Worm (Caenorhabditis elegans): Measurements from ENCODE around the gene F57C2.5.
"Not testable (repeated sequence)": the region's sequence is repeated elsewhere in the genome, so short reads cannot be mapped to it uniquely, and the experiment has no call there.

F57C2.5 gene

DNA sequence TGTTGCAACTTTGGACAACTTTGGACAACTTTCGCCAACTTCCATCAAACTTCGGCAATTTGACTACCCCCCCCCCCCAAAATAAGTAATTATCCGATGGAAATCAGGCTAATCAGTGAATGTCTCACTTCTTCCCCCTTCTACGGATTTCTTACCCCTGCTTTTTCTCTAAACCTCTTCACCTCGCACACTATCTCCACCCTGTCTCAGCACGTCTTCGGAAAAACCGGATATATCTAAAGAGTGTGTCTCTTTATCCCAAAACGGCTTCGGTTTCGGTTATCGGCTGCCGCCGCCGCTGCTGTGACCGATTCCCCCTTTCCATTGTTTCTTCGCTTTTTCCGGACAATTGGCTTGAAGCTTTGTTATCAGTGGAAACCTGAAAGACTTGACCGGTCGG, 39.8 kb upstream of the F57C2.5 start:
- TF ChIP-seq ref-2 (tag; optimal IDR thresholded peaks at IDR 0.05) (peak; percentile 10), dmd-4 (tag; optimal IDR thresholded peaks at IDR 0.05; ENCODE audit: borderline replicate concordance) (no peak), eyg-1 (tag; optimal IDR thresholded peaks at IDR 0.05) (no peak), ceh-24 (tag; optimal IDR thresholded peaks at IDR 0.05) (no peak), odd-2 (tag; optimal IDR thresholded peaks at IDR 0.05) (no peak)

- TF ChIP-seq unc-42 (tag; optimal IDR thresholded peaks at IDR 0.05), result peak; percentile 7
Observed at ce11 chrII:14563766-14564370, 35.8 kb upstream of the F57C2.5 start.

- TF ChIP-seq ceh-34 (tag; optimal IDR thresholded peaks at IDR 0.05) (peak; percentile 76), tbx-7 (tag; optimal IDR thresholded peaks at IDR 0.05) (peak; percentile 67), ceh-2 (tag; optimal IDR thresholded peaks at IDR 0.05) (peak; percentile 65), unc-3 (GFP tag; conservative IDR thresholded peaks at IDR 0.05) (peak; percentile 62; the same call in 1 of the 2 replicates), fax-1 (tag; optimal IDR thresholded peaks at IDR 0.05) (peak; percentile 47), madf-2 (tag; optimal IDR thresholded peaks at IDR 0.05) (peak; percentile 50), unc-42 (tag; optimal IDR thresholded peaks at IDR 0.05) (peak; percentile 89), hlh-8 (tag; optimal IDR thresholded peaks at IDR 0.05) (peak; percentile 78), dve-1 (tag; optimal IDR thresholded peaks at IDR 0.05) (peak; percentile 5), unc-86 (tag; optimal IDR thresholded peaks at IDR 0.05) (peak; percentile 54), pha-2 (tag; optimal IDR thresholded peaks at IDR 0.05) (peak; percentile 15), Y22D7AL.16 (tag; optimal IDR thresholded peaks at IDR 0.05) (peak; percentile 9), nfya-1 (tag; optimal IDR thresholded peaks at IDR 0.05) (peak; percentile 72), ceh-14 (tag; optimal IDR thresholded peaks at IDR 0.05) (peak; percentile 82), tbx-2 (tag; optimal IDR thresholded peaks at IDR 0.05) (peak; percentile 74), zip-5 (tag; optimal IDR thresholded peaks at IDR 0.05) (peak; percentile 41), ceh-31 (tag; optimal IDR thresholded peaks at IDR 0.05) (peak; percentile 91), ztf-16 (tag; optimal IDR thresholded peaks at IDR 0.05) (peak; percentile 60), ets-4 (tag; optimal IDR thresholded peaks at IDR 0.05) (peak; percentile 80), ceh-45 (GFP tag; IDR thresholded peaks at IDR 0.05) (peak; percentile 69; the same call in 1 of the 2 replicates), C08G9.2 (tag; optimal IDR thresholded peaks at IDR 0.05) (peak; percentile 89), ceh-18 (tag; optimal IDR thresholded peaks at IDR 0.05) (peak; percentile 85), pqm-1 (tag; optimal IDR thresholded peaks at IDR 0.05) (peak; percentile 86), sox-2 (GFP tag; IDR thresholded peaks at IDR 0.05) (peak; percentile 13), elt-2 (tag; optimal IDR thresholded peaks at IDR 0.05) (peak; percentile 60), ref-2 (tag; optimal IDR thresholded peaks at IDR 0.05) (peak; percentile 60), rnt-1 (tag; optimal IDR thresholded peaks at IDR 0.05) (peak; percentile 57)
- TF ChIP-seq unc-3 (tag; optimal IDR thresholded peaks at IDR 0.05), result not testable (repeated sequence)
Observed at ce11 chrII:14561549-14562115, 33.6 kb upstream of the F57C2.5 start, which contains the start of gene mog-4. Gene mog-4, minus strand, starts transcription at chrII:14561599.

ce11 chrII:14555019-14555418, 27.0 kb upstream of the F57C2.5 start:
- TF ChIP-seq T23F11.4 (GFP tag; optimal IDR thresholded peaks at IDR 0.05) (no peak), ceh-6 (GFP tag; optimal IDR thresholded peaks at IDR 0.05) (no peak), lim-6 (tag; optimal IDR thresholded peaks at IDR 0.05) (no peak), mec-3 (tag; optimal IDR thresholded peaks at IDR 0.05; ENCODE audit: borderline replicate concordance) (no peak), fkh-10 (GFP tag; optimal IDR thresholded peaks at IDR 0.05) (no peak), ceh-9 (tag; optimal IDR thresholded peaks at IDR 0.05) (no peak), ref-2 (tag; optimal IDR thresholded peaks at IDR 0.05) (no peak), hlh-8 (tag; optimal IDR thresholded peaks at IDR 0.05) (no peak), ets-4 (tag; optimal IDR thresholded peaks at IDR 0.05) (no peak), C38D4.7 (GFP tag; optimal IDR thresholded peaks at IDR 0.05) (no peak), sox-4 (tag; optimal IDR thresholded peaks at IDR 0.05) (no peak), sox-2 (GFP tag; IDR thresholded peaks at IDR 0.05) (no peak), ceh-31 (tag; optimal IDR thresholded peaks at IDR 0.05) (no peak)
